ENCODE assay signal across 1 worm cellular context in the genomic region with DNA sequence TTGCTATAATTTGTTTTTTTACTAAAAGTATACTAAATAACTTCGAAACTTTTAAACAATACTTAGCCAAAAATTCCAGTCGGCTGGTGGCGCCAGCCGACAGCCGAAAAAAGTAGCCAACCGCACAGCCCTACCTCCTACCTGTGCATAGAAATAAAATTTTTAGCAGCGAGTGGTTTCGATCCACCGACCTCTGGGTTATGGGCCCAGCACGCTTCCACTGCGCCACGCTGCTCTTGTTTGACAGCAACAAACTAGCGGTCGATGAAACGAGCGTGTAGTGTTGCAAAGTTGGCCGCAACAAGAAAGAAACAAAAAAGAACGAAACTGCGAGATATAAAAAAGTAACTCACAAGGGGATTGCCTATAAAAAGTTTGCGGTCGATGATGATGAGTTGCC.
TF ChIP-seq lines count a peak whose summit lies in the region.

No protein-coding gene starts in this region.

TF ChIP-seq in whole organism, L1 larva, 84 proteins besides CTCF, POLR2A, EP300 and RAD21 (continued from another document):
- TF ChIP-seq lin-35 (GFP tag; optimal IDR thresholded peaks at IDR 0.05; lab: Kevin White, UChicago): peak in 1 of 2 experiments; percentile 56
TF ChIP-seq in whole organism, L1 larva: peak in this region for 25.
